Worm (Caenorhabditis elegans): ENCODE results near the gene itm-2.

ce11 chrX:5465631-5466030, 20.7 kb downstream of the itm-2 start:
- TF ChIP-seq elt-1 (tag; optimal IDR thresholded peaks at IDR 0.05) (no peak), nfya-1 (tag; optimal IDR thresholded peaks at IDR 0.05; ENCODE audit: insufficient read depth) (no peak), nhr-11 (tag; optimal IDR thresholded peaks at IDR 0.05) (no peak), fkh-10 (GFP tag; optimal IDR thresholded peaks at IDR 0.05) (no peak)
